Worm (Caenorhabditis elegans) whole organism, mixed stage, embryonic: Measurements from ENCODE around the gene fre-1.

ENCODE experiments used
- nhr-2 ChIP-seq: fragments of 150-350 bp; optimal IDR thresholded peaks from 2 replicates; lab custom pipeline; 2014; ENCODE audit warnings: missing biosample characterization, missing genetic modification characterization
- tbx-8 ChIP-seq: fragments of 200-800 bp; sonication (Bioruptor generic); optimal IDR thresholded peaks from 2 replicates; lab custom pipeline; 2018; ENCODE audit warnings: mild to moderate bottlenecking, missing genetic modification characterization, moderate library complexity, missing compliant biosample characterization
- zip-8 ChIP-seq: fragments of 150-350 bp; optimal IDR thresholded peaks from 2 replicates; lab custom pipeline; 2014; ENCODE audit warnings: missing biosample characterization, missing genetic modification characterization
- ztf-11 ChIP-seq: fragments of 150-350 bp; optimal IDR thresholded peaks from 2 replicates; lab custom pipeline; 2014; ENCODE audit warnings: missing biosample characterization, missing genetic modification characterization

DNA sequence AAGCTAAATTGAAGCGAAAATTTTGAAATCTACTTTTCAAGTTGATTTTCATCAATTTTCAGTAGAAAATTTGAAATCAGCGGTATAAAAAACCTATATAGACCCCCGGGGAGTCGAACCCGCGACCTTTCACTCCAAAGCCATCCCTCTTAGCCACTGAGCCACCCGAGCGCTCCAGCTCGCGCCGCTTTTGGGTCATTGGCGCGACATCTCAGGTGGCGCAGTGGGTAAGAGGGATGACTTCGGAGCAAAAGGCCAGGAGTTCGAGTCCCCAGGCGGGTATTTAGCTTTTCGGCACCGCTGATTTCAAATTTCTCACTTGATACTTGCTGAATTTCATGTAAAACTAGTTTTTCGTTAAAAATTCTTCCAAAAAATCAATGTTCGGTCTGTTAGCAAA is 39.1 kb upstream of the fre-1 start:
- no peak for TF ChIP-seq ztf-11
- TF ChIP-seq zip-8 (tag; lab: Kevin White, UChicago) = no peak
- no peak for TF ChIP-seq tbx-8
- TF ChIP-seq nhr-2 = no peak
